Fruit fly (Drosophila melanogaster) whole organism, embryonic: Measurements from ENCODE around the gene CG6567.

Experiments
- B-H2 ChIP-seq: fragments of 200-800 bp; sonication (Bioruptor generic); optimal IDR thresholded peaks from 2 replicates; lab custom pipeline; 2018; ENCODE audit warnings: missing biosample characterization, mild to moderate bottlenecking, missing genetic modification characterization
- CG12391 ChIP-seq: fragments of 200-800 bp; sonication (Bioruptor generic); optimal IDR thresholded peaks from 3 replicates; lab custom pipeline; 2018; ENCODE audit warnings: missing biosample characterization, mild to moderate bottlenecking, missing genetic modification characterization, moderate library complexity
- CG14667 ChIP-seq: fragments of 200-800 bp; sonication (Bioruptor generic); IDR thresholded peaks from 2 replicates; pipeline ENCODE4 v1.3.6; 2022; ENCODE audit warnings: missing biosample characterization, missing genetic modification characterization
- CG1602 ChIP-seq: fragments of 200-800 bp; sonication (Bioruptor generic); optimal IDR thresholded peaks from 3 replicates; lab custom pipeline; 2016; ENCODE audit warnings: missing biosample characterization, missing genetic modification characterization
- CG16813 ChIP-seq: fragments of 200-800 bp; sonication (Bioruptor generic); IDR thresholded peaks from 3 replicates; pipeline ENCODE4 v1.3.6; 2022; ENCODE audit warnings: missing biosample characterization, missing genetic modification characterization; ENCODE audit not compliant: partially characterized antibody
- CG16863 ChIP-seq: fragments of 200-800 bp; sonication (Bioruptor generic); optimal IDR thresholded peaks from 3 replicates; lab custom pipeline; 2016; ENCODE audit warnings: missing biosample characterization, missing genetic modification characterization
- CG6175 ChIP-seq: fragments of 200-800 bp; sonication (Bioruptor generic); IDR thresholded peaks from 3 replicates; pipeline ENCODE4 v1.3.6; 2022; ENCODE audit warnings: missing biosample characterization, missing genetic modification characterization
- Doc3 ChIP-seq: fragments of 200-800 bp; sonication (Bioruptor generic); IDR thresholded peaks from 3 replicates; pipeline ENCODE4 v1.3.6; 2022; ENCODE audit warnings: missing biosample characterization, missing genetic modification characterization; ENCODE audit not compliant: partially characterized antibody
- Mrtf ChIP-seq: fragments of 200-800 bp; sonication (Bioruptor generic); IDR thresholded peaks from 3 replicates; pipeline ENCODE4 v1.3.6; 2022; ENCODE audit warnings: missing biosample characterization, missing genetic modification characterization
- Nf-YB ChIP-seq: fragments of 200-800 bp; sonication (Bioruptor generic); optimal IDR thresholded peaks from 3 replicates; lab custom pipeline; 2019; ENCODE audit warnings: missing biosample characterization, mild to moderate bottlenecking, missing genetic modification characterization, moderate library complexity
- Spps ChIP-seq: fragments of 200-800 bp; sonication (Bioruptor generic); optimal IDR thresholded peaks from 2 replicates; lab custom pipeline; 2018; ENCODE audit warnings: missing biosample characterization, mild to moderate bottlenecking, missing genetic modification characterization
- Vsx1 ChIP-seq: fragments of 200-800 bp; sonication (Bioruptor generic); optimal IDR thresholded peaks from 2 replicates; lab custom pipeline; 2017; ENCODE audit warnings: missing biosample characterization, mild to moderate bottlenecking, missing genetic modification characterization, missing genetic modification reagents
- sens-2 ChIP-seq: fragments of 200-800 bp; sonication (Bioruptor generic); IDR thresholded peaks from 2 replicates; pipeline ENCODE4 v1.3.6; 2022; ENCODE audit warnings: missing biosample characterization, missing genetic modification characterization

DNA sequence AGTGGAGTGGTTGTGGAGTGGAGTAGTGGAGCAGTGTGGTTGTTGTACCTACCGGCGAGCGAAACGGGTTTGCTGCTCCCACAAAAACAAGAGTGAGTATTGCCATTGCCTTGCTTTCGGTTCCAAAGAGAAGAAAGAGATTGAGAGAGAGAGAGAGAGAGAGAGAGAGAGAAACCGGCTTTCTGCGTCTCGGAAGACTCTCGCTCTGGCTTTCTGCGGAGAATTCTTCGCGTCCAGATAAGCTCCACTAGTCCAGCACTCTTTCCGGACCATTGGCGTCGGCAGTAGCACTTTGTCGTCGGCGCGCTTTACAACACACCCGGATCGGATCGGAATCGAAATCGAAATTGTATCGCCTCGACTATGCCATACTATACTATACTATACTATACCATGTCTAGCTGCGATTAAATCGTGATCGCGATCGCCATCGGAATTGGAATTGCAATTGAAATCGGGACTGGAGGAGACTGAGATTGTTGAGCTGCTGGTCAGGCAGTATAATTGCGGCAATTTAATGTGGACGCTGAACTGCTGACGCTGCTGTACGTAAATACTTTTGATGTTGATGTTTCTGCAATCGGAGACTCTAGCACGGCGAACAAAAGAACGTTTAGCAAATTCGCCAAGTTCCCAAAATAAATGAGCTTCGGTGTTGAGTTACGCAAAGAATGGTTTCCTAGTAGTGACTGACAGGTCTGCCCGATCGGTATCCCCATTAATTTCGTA, 27.3 kb downstream of the CG6567 start, which contains the start of gene Cad86C:
- TF ChIP-seq CG12391 (tag; lab: Kevin White, UChicago) (no peak), Spps (tag; lab: Kevin White, UChicago) (no peak), CG14667 (GFP tag; lab: Robert Waterston, UW) (no peak), CG16813 (GFP tag; lab: Robert Waterston, UW) (peak; percentile 47; the same call in 1 of the 3 replicates), CG16863 (GFP tag; lab: Kevin White, UChicago) (no peak), CG1602 (GFP tag; lab: Kevin White, UChicago) (no peak), sens-2 (GFP tag; lab: Robert Waterston, UW) (no peak), Doc3 (0 out of 3 replicates have a peak, but pooled peaks have one; percentile 61), Mrtf (no peak), CG6175 (GFP tag; lab: Robert Waterston, UW) (no peak), Nf-YB (GFP tag; lab: Kevin White, UChicago) (no peak), B-H2 (GFP tag; lab: Kevin White, UChicago) (no peak), Vsx1 (GFP tag; lab: Kevin White, UChicago) (no peak)
